Worm (Caenorhabditis elegans): Measurements from ENCODE around the gene gcy-20.

DNA sequence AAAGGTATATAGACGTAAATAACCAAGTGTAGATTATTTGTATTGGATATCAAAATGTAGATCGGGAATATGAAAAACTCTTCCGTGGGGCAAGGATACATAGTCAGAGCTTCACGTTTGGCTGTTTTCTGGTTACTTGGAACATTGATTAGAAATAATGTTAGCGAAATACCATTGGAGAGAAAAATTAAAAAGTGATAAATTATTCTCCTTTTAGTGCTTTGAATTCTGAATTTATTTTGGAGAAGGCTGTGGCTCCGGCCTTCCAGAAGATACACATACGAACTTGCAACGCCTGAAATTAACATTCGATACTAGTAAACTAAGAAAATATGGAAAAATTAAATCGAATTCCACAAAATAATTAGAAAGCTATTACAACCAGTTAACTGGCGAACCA lies 17.9 kb downstream of the gcy-20 start, which contains the start of gene srh-98:
- TF ChIP-seq lin-35 (GFP tag; optimal IDR thresholded peaks at IDR 0.05): no peak
- TF ChIP-seq snpc-4 (tag; optimal IDR thresholded peaks at IDR 0.05): no peak
- TF ChIP-seq lin-13 (GFP tag; optimal IDR thresholded peaks at IDR 0.05): no peak
- no peak for TF ChIP-seq C04F5.9 (tag; optimal IDR thresholded peaks at IDR 0.05)
- no peak for TF ChIP-seq blmp-1 (tag; optimal IDR thresholded peaks at IDR 0.05)
- TF ChIP-seq nhr-11 (tag; optimal IDR thresholded peaks at IDR 0.05): no peak
- no peak for TF ChIP-seq mep-1 (tag; optimal IDR thresholded peaks at IDR 0.05)
- TF ChIP-seq ztf-11 (tag; optimal IDR thresholded peaks at IDR 0.05): no peak
